Fruit fly (Drosophila melanogaster) whole organism, embryonic: Measurements from ENCODE around the gene Pld3.

Source experiments
- Atf6 ChIP-seq: fragments of 200-800 bp; sonication (Bioruptor generic); IDR thresholded peaks from 2 replicates; pipeline ENCODE4 v1.3.6; 2022; ENCODE audit warnings: missing biosample characterization, missing genetic modification characterization
- CG12104 ChIP-seq: fragments of 200-800 bp; sonication (Bioruptor generic); optimal IDR thresholded peaks from 3 replicates; lab custom pipeline; 2016; ENCODE audit warnings: missing biosample characterization, missing genetic modification characterization
- CG14050 ChIP-seq: fragments of 200-800 bp; sonication (Bioruptor generic); IDR thresholded peaks from 3 replicates; pipeline ENCODE4 v1.3.6; 2022; ENCODE audit warnings: missing biosample characterization, missing genetic modification characterization
- CG14441 ChIP-seq: fragments of 200-800 bp; sonication (Bioruptor generic); IDR thresholded peaks from 2 replicates; pipeline ENCODE4 v1.3.6; 2022; ENCODE audit warnings: missing biosample characterization, missing genetic modification characterization
- CG16815 ChIP-seq: fragments of 200-800 bp; sonication (Bioruptor generic); optimal IDR thresholded peaks from 3 replicates; lab custom pipeline; 2017; ENCODE audit warnings: missing biosample characterization, mild to moderate bottlenecking, missing genetic modification characterization
- CG3065 ChIP-seq: fragments of 200-800 bp; sonication (Bioruptor generic); optimal IDR thresholded peaks from 2 replicates; lab custom pipeline; 2016; ENCODE audit warnings: missing biosample characterization, missing genetic modification characterization
- CG31441 ChIP-seq: fragments of 200-800 bp; sonication (Bioruptor generic); IDR thresholded peaks from 2 replicates; pipeline ENCODE4 v1.3.6; 2022; ENCODE audit warnings: missing biosample characterization, missing genetic modification characterization
- CG3281 ChIP-seq: fragments of 200-800 bp; sonication (Bioruptor generic); optimal IDR thresholded peaks from 3 replicates; lab custom pipeline; 2017; ENCODE audit warnings: missing biosample characterization, mild to moderate bottlenecking, missing genetic modification characterization
- CG4360 ChIP-seq: fragments of 200-800 bp; sonication (Bioruptor generic); IDR thresholded peaks from 2 replicates; pipeline ENCODE4 v1.3.6; 2022; ENCODE audit warnings: missing biosample characterization, missing genetic modification characterization
- CG5953 ChIP-seq: fragments of 200-800 bp; sonication (Bioruptor generic); IDR thresholded peaks from 2 replicates; pipeline ENCODE4 v1.3.6; 2022; ENCODE audit warnings: missing biosample characterization, missing genetic modification characterization
- CG6791 ChIP-seq: fragments of 200-800 bp; sonication (Bioruptor generic); IDR thresholded peaks from 3 replicates; pipeline ENCODE4 v1.3.6; 2022; ENCODE audit warnings: missing biosample characterization, missing genetic modification characterization; ENCODE audit not compliant: partially characterized antibody
- CG8290 ChIP-seq, 3 experiments: fragments of 200-800 bp; sonication (Bioruptor generic); optimal IDR thresholded peaks; 2 replicates each; lab custom pipeline; 2016 to 2019; ENCODE audit warnings: missing biosample characterization in 3 of 3, missing genetic modification characterization in 3 of 3, mild to moderate bottlenecking in 2 of 3, moderate library complexity in 1 of 3
- CG8765 ChIP-seq: fragments of 200-800 bp; sonication (Bioruptor generic); IDR thresholded peaks from 2 replicates; pipeline ENCODE4 v1.3.6; 2022; ENCODE audit warnings: missing biosample characterization, missing genetic modification characterization
- CG9727 ChIP-seq: fragments of 200-800 bp; sonication (Bioruptor generic); optimal IDR thresholded peaks from 3 replicates; lab custom pipeline; 2017; ENCODE audit warnings: missing biosample characterization, mild to moderate bottlenecking, missing genetic modification characterization
- CG9817 ChIP-seq: fragments of 200-800 bp; sonication (Bioruptor generic); optimal IDR thresholded peaks from 2 replicates; lab custom pipeline; 2018; ENCODE audit warnings: missing biosample characterization, mild to moderate bottlenecking, missing genetic modification characterization, moderate library complexity
- Camta ChIP-seq: fragments of 200-800 bp; sonication (Bioruptor generic); optimal IDR thresholded peaks from 2 replicates; lab custom pipeline; 2016; ENCODE audit warnings: missing biosample characterization, missing genetic modification characterization
- Fer3 ChIP-seq: fragments of 200-800 bp; sonication (Bioruptor generic); optimal IDR thresholded peaks from 2 replicates; lab custom pipeline; 2018; ENCODE audit warnings: missing biosample characterization, mild to moderate bottlenecking, missing genetic modification characterization, moderate library complexity
- GATAe ChIP-seq: fragments of 200-800 bp; sonication (Bioruptor generic); conservative IDR thresholded peaks from 2 replicates; pipeline ENCODE4 v1.3.6; 2022; ENCODE audit warnings: missing biosample characterization, missing genetic modification characterization
- Hr3 ChIP-seq: fragments of 200-800 bp; sonication (Bioruptor generic); optimal IDR thresholded peaks from 3 replicates; lab custom pipeline; 2016; ENCODE audit warnings: missing biosample characterization, missing genetic modification characterization
- Mad ChIP-seq: fragments of 200-800 bp; sonication (Bioruptor generic); optimal IDR thresholded peaks from 2 replicates; lab custom pipeline; 2016; ENCODE audit warnings: missing biosample characterization, missing genetic modification characterization
- Myb ChIP-seq: fragments of 200-800 bp; sonication (Bioruptor generic); optimal IDR thresholded peaks from 2 replicates; lab custom pipeline; 2016; ENCODE audit warnings: missing biosample characterization, missing genetic modification characterization
- NC2α ChIP-seq: fragments of 200-800 bp; sonication (Bioruptor generic); optimal IDR thresholded peaks from 2 replicates; lab custom pipeline; 2016; ENCODE audit warnings: missing biosample characterization, missing genetic modification characterization
- NFAT ChIP-seq: fragments of 200-800 bp; sonication (Bioruptor generic); IDR thresholded peaks from 2 replicates; pipeline ENCODE4 v1.3.6; 2022; ENCODE audit warnings: missing biosample characterization, missing genetic modification characterization
- Nf-YC ChIP-seq: fragments of 200-800 bp; optimal IDR thresholded peaks from 3 replicates; lab custom pipeline; 2019; ENCODE audit warnings: missing biosample characterization, mild to moderate bottlenecking, missing genetic modification characterization, moderate library complexity
- PHDP ChIP-seq: fragments of 200-800 bp; sonication (Bioruptor generic); optimal IDR thresholded peaks from 3 replicates; lab custom pipeline; 2018; ENCODE audit warnings: missing biosample characterization, mild to moderate bottlenecking, missing genetic modification characterization, moderate library complexity
- Ptx1 ChIP-seq: fragments of 200-800 bp; sonication (Bioruptor generic); IDR thresholded peaks from 2 replicates; pipeline ENCODE4 v1.3.6; 2022; ENCODE audit warnings: missing biosample characterization, missing genetic modification characterization
- Scr ChIP-seq: fragments of 200-800 bp; sonication (Bioruptor generic); IDR thresholded peaks from 2 replicates; pipeline ENCODE4 v1.3.6; 2022; ENCODE audit warnings: missing biosample characterization, missing genetic modification characterization; ENCODE audit not compliant: partially characterized antibody
- Sry-β ChIP-seq: fragments of 200-800 bp; sonication (Bioruptor generic); optimal IDR thresholded peaks from 2 replicates; lab custom pipeline; 2018; ENCODE audit warnings: missing biosample characterization, mild to moderate bottlenecking, missing genetic modification characterization, moderate library complexity
- Sry-δ ChIP-seq: fragments of 200-800 bp; sonication (Bioruptor generic); optimal IDR thresholded peaks from 2 replicates; lab custom pipeline; 2016; ENCODE audit warnings: missing biosample characterization, missing genetic modification characterization
- ash1 ChIP-seq: fragments of 200-800 bp; sonication (Bioruptor generic); optimal IDR thresholded peaks from 2 replicates; lab custom pipeline; 2018; ENCODE audit warnings: missing biosample characterization, mild to moderate bottlenecking, missing genetic modification characterization
- bigmax ChIP-seq: fragments of 200-800 bp; sonication (Bioruptor generic); optimal IDR thresholded peaks from 2 replicates; lab custom pipeline; 2018; ENCODE audit warnings: missing biosample characterization, mild to moderate bottlenecking, missing genetic modification characterization
- cwo ChIP-seq: fragments of 200-800 bp; sonication (Bioruptor generic); optimal IDR thresholded peaks from 3 replicates; lab custom pipeline; 2017; ENCODE audit warnings: missing biosample characterization, missing genetic modification characterization, mild to moderate bottlenecking, moderate library complexity, missing genetic modification reagents
- danr ChIP-seq: fragments of 200-800 bp; sonication (Bioruptor generic); IDR thresholded peaks from 2 replicates; pipeline ENCODE4 v1.3.6; 2022; ENCODE audit warnings: missing biosample characterization, missing genetic modification characterization
- fd64A ChIP-seq: fragments of 200-800 bp; sonication (Bioruptor generic); optimal IDR thresholded peaks from 3 replicates; lab custom pipeline; 2018; ENCODE audit warnings: missing biosample characterization, mild to moderate bottlenecking, missing genetic modification characterization
- ind ChIP-seq: fragments of 200-800 bp; sonication (Bioruptor generic); optimal IDR thresholded peaks from 3 replicates; lab custom pipeline; 2016; ENCODE audit warnings: missing biosample characterization, missing genetic modification characterization
- ken ChIP-seq: fragments of 200-800 bp; sonication (Bioruptor generic); IDR thresholded peaks from 3 replicates; pipeline ENCODE4 v1.3.6; 2022; ENCODE audit warnings: missing biosample characterization, missing genetic modification characterization
- lilli ChIP-seq: fragments of 200-800 bp; sonication (Bioruptor generic); optimal IDR thresholded peaks from 3 replicates; lab custom pipeline; 2016; ENCODE audit warnings: missing biosample characterization, missing genetic modification characterization
- odd ChIP-seq: fragments of 200-800 bp; sonication (Bioruptor generic); optimal IDR thresholded peaks from 2 replicates; lab custom pipeline; 2017; ENCODE audit warnings: missing biosample characterization, mild to moderate bottlenecking, missing genetic modification characterization
- pb ChIP-seq: fragments of 200-800 bp; sonication (Bioruptor generic); optimal IDR thresholded peaks from 3 replicates; lab custom pipeline; 2016; ENCODE audit warnings: missing biosample characterization, missing genetic modification characterization
- pzg ChIP-seq: fragments of 200-800 bp; sonication (Bioruptor generic); optimal IDR thresholded peaks from 3 replicates; lab custom pipeline; 2018; ENCODE audit warnings: missing biosample characterization, mild to moderate bottlenecking, missing genetic modification characterization, moderate library complexity
- seq ChIP-seq: fragments of 200-800 bp; sonication (Bioruptor generic); IDR thresholded peaks from 2 replicates; pipeline ENCODE4 v1.3.6; 2022; ENCODE audit warnings: missing biosample characterization, missing genetic modification characterization
- sima ChIP-seq: fragments of 200-800 bp; sonication (Bioruptor generic); optimal IDR thresholded peaks from 2 replicates; lab custom pipeline; 2016; ENCODE audit warnings: missing biosample characterization, missing genetic modification characterization
- slp2 ChIP-seq: fragments of 200-800 bp; sonication (Bioruptor generic); optimal IDR thresholded peaks from 2 replicates; lab custom pipeline; 2016; ENCODE audit warnings: missing biosample characterization, missing genetic modification characterization
- sna ChIP-seq: fragments of 200-800 bp; sonication (Bioruptor generic); IDR thresholded peaks from 2 replicates; pipeline ENCODE4 v1.3.6; 2022; ENCODE audit warnings: missing biosample characterization, missing genetic modification characterization; ENCODE audit not compliant: partially characterized antibody
- sr ChIP-seq: fragments of 200-800 bp; sonication (Bioruptor generic); IDR thresholded peaks from 3 replicates; pipeline ENCODE4 v1.3.6; 2022; ENCODE audit warnings: missing biosample characterization, missing genetic modification characterization
- tgo ChIP-seq: fragments of 200-800 bp; sonication (Bioruptor generic); IDR thresholded peaks from 3 replicates; pipeline ENCODE4 v1.3.6; 2022; ENCODE audit warnings: missing biosample characterization, missing genetic modification characterization
- tin ChIP-seq: fragments of 200-800 bp; sonication (Bioruptor generic); optimal IDR thresholded peaks from 3 replicates; lab custom pipeline; 2016; ENCODE audit warnings: missing biosample characterization, missing genetic modification characterization
- vnd ChIP-seq: fragments of 200-800 bp; sonication (Bioruptor generic); IDR thresholded peaks from 3 replicates; pipeline ENCODE4 v1.3.6; 2022; ENCODE audit warnings: missing biosample characterization, missing genetic modification characterization; ENCODE audit not compliant: partially characterized antibody
- wek ChIP-seq: fragments of 200-800 bp; sonication (Bioruptor generic); optimal IDR thresholded peaks from 3 replicates; lab custom pipeline; 2018; ENCODE audit warnings: missing biosample characterization, mild to moderate bottlenecking, missing genetic modification characterization, moderate library complexity
- zfh2 ChIP-seq: fragments of 200-800 bp; sonication (Bioruptor generic); optimal IDR thresholded peaks from 2 replicates; lab custom pipeline; 2016; ENCODE audit warnings: missing biosample characterization, missing genetic modification characterization

Pld3 gene

DNA sequence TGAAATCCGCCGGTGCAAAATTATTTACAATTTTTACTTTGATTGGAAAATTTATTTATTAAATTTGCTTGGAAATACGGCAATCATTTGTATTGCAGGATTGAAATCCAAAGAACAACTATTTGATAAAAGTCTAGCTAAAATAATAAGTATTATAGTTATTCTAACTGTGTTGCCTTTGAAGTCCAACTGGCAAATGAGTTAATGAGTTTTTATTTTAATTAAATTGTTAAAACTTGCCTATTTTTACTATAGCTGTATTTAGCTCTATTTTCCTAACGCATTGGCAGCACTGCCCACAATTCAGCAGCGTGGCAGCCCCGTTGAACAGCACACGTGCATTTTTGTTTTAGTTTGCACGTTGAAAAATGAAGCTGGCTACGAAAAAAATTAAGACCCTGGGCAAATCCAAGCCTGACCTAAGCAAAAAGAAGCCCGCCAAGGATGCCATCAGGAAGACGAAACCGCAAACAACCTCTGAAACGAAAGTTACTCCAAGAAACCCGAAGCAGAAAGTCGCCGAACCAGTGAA, 4.7 kb downstream of the Pld3 start, which contains the start of gene Noc2 (continued):
- TF ChIP-seq zfh2 (GFP tag; lab: Kevin White, UChicago) (peak; percentile 48), CG3281 (peak; percentile 58), Sry-δ (GFP tag; lab: Kevin White, UChicago) (peak; percentile 0), Nf-YC (tag; lab: Kevin White, UChicago) (peak; percentile 55), Fer3 (tag; lab: Kevin White, UChicago) (peak; percentile 16), pb (GFP tag; lab: Kevin White, UChicago) (no peak), seq (GFP tag; lab: Robert Waterston, UW) (no peak), CG6791 (no peak), CG5953 (GFP tag; lab: Robert Waterston, UW) (no peak), bigmax (GFP tag; lab: Kevin White, UChicago) (peak; percentile 11), danr (GFP tag; lab: Robert Waterston, UW) (no peak), vnd (GFP tag; lab: Robert Waterston, UW) (no peak), CG31441 (GFP tag; lab: Robert Waterston, UW) (peak; percentile 64), Sry-β (peak; percentile 83), lilli (peak; percentile 52), PHDP (no peak), Mad (peak; percentile 13), ash1 (GFP tag; lab: Kevin White, UChicago) (no peak), sr (GFP tag; lab: Robert Waterston, UW) (no peak), slp2 (GFP tag; lab: Kevin White, UChicago) (no peak), CG9727 (peak; percentile 33), CG9817 (tag; lab: Kevin White, UChicago) (peak; percentile 49), wek (GFP tag; lab: Kevin White, UChicago) (no peak), NC2α (GFP tag; lab: Kevin White, UChicago) (no peak), ind (GFP tag; lab: Kevin White, UChicago) (peak; percentile 63), CG14050 (GFP tag; lab: Robert Waterston, UW) (no peak), Scr (GFP tag; lab: Robert Waterston, UW) (no peak), odd (GFP tag; lab: Kevin White, UChicago) (no peak), Ptx1 (GFP tag; lab: Robert Waterston, UW) (peak; percentile 61), CG8765 (GFP tag; lab: Robert Waterston, UW) (0 out of 2 replicates have a peak, but pooled peaks have one; percentile 11), pzg (GFP tag; lab: Kevin White, UChicago) (peak; percentile 40), GATAe (GFP tag; lab: Robert Waterston, UW) (no peak), CG4360 (GFP tag; lab: Robert Waterston, UW) (no peak), sna (GFP tag; lab: Robert Waterston, UW) (no peak), tgo (peak; percentile 46; the same call in 2 of the 3 replicates), NFAT (GFP tag; lab: Robert Waterston, UW) (peak; percentile 44; the same call in 1 of the 2 replicates), CG8290 (GFP tag; optimal IDR thresholded peaks at IDR 0.05; lab: Kevin White, UChicago) (no peak), CG8290 (tag; optimal IDR thresholded peaks at IDR 0.05; lab: Kevin White, UChicago) (peak in 1 of 2 experiments; percentile 46), CG12104 (GFP tag; lab: Kevin White, UChicago) (no peak), cwo (GFP tag; lab: Kevin White, UChicago) (peak; percentile 46), fd64A (GFP tag; lab: Kevin White, UChicago) (no peak), Camta (peak; percentile 42), Atf6 (0 out of 2 replicates have a peak, but pooled peaks have one; percentile 14), CG16815 (GFP tag; lab: Kevin White, UChicago) (no peak), Hr3 (GFP tag; lab: Kevin White, UChicago) (peak; percentile 72), CG14441 (GFP tag; lab: Robert Waterston, UW) (peak; percentile 62), sima (GFP tag; lab: Kevin White, UChicago) (no peak), tin (GFP tag; lab: Kevin White, UChicago) (peak; percentile 50), CG3065 (GFP tag; lab: Kevin White, UChicago) (peak; percentile 2), Myb (GFP tag; lab: Kevin White, UChicago) (no peak), ken (GFP tag; lab: Robert Waterston, UW) (peak; percentile 64; the same call in 1 of the 3 replicates)
